Fruit fly (Drosophila melanogaster) S2 (cell line): ENCODE measurements around the gene CG11498.

Source experiments
- CG8478 ChIP-seq: fragments of >200 bp; optimal IDR thresholded peaks from 2 replicates; lab custom pipeline; 2018
- CTCF ChIP-seq, 2 experiments: fragments of >200 bp; optimal IDR thresholded peaks; 2 replicates each; lab custom pipeline; 2018

DNA sequence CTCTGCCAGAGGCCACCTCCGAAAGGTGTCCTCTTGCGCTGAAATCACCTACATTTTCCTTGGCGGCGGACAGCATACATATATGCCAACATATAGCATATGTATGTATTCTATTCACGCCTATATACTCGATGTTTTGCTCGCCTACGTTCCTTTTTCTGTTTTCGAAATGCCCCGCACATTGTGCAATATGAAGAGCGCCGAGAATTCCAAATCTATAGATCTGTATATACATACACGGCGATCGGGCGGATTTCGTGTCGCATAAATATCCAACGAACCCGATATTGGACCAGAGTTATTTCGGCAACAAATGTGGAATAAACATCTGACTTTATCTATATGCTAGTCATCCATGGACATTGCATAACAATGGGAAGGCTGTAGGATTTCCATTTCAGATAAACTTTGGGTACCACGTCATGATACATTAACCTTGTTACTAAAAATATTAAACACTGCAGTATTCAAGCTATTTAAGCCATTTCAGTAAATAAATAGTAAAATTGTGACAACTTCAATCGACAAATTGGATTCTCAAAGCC, 14.8 kb upstream of the CG11498 start:
- no peak for TF ChIP-seq CTCF (optimal IDR thresholded peaks at IDR 0.05; lab: Kevin White, UChicago)
- no peak for TF ChIP-seq CG8478 (lab: Kevin White, UChicago)
